Worm (Caenorhabditis elegans): Measurements from ENCODE around the gene sqst-1.

DNA sequence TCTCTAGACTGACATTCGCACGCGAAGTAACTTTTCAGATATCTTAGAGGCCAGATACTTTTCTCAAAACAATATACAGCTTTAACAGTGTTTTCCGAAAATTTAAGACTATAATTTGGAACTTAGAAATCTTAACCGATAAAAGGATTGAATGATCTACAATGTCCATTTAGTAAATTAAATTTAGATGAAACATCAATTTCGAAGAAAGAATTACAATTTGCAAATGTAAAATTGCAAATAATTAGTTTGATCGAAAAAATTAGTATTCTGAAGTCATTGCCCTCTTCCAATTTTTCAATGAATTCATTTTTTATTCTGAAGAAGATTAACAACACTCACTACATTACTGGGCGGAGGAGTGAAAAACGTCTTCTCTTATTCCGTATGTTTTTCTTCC is 34.5 kb downstream of the sqst-1 start, which contains the start of gene bath-37:
- TF ChIP-seq W03F9.2 (tag; optimal IDR thresholded peaks at IDR 0.05) (no peak), dao-5 (tag; optimal IDR thresholded peaks at IDR 0.05) (no peak)
